Worm (Caenorhabditis elegans) whole organism, L2 larva: ENCODE data around the gene rhr-2.
A peak's percentile ranks its signal among the peaks of the same experiment; 100 is the strongest.

Experiments used
- C34F6.9 ChIP-seq: fragments of 150-350 bp; optimal IDR thresholded peaks from 2 replicates; lab custom pipeline; 2014; ENCODE audit warnings: missing biosample characterization, missing genetic modification characterization
- F13H6.1 ChIP-seq: sonication (generic microtip); optimal IDR thresholded peaks from 2 replicates; lab custom pipeline; 2016; ENCODE audit warnings: missing genetic modification characterization, missing compliant biosample characterization
- R02D3.7 ChIP-seq: fragments of 150-350 bp; optimal IDR thresholded peaks from 2 replicates; lab custom pipeline; 2014; ENCODE audit warnings: missing biosample characterization, missing genetic modification characterization
- Y55F3AM.14 ChIP-seq: fragments of 200-800 bp; sonication (Bioruptor generic); optimal IDR thresholded peaks from 2 replicates; lab custom pipeline; 2018; ENCODE audit warnings: mild to moderate bottlenecking, missing genetic modification characterization, missing compliant biosample characterization
- aly-2 ChIP-seq: fragments of 150-350 bp; optimal IDR thresholded peaks from 2 replicates; lab custom pipeline; 2014; ENCODE audit warnings: missing biosample characterization, missing genetic modification characterization
- ama-1 ChIP-seq: fragments of 150-350 bp; optimal IDR thresholded peaks from 2 replicates; lab custom pipeline; 2018; ENCODE audit warnings: inconsistent platforms
- blmp-1 ChIP-seq: sonication (generic microtip); optimal IDR thresholded peaks from 2 replicates; lab custom pipeline; 2017; ENCODE audit warnings: missing genetic modification characterization, mild to moderate bottlenecking, missing compliant biosample characterization, antibody characterized with exemption, moderate library complexity; ENCODE audit not compliant: insufficient read depth
- ceh-16 ChIP-seq: fragments of 150-350 bp; optimal IDR thresholded peaks from 2 replicates; lab custom pipeline; 2014; ENCODE audit warnings: missing biosample characterization, missing genetic modification characterization
- ceh-82 ChIP-seq: fragments of 150-350 bp; optimal IDR thresholded peaks from 2 replicates; lab custom pipeline; 2014; ENCODE audit warnings: missing biosample characterization, missing genetic modification characterization
- crh-2 ChIP-seq: sonication (generic microtip); optimal IDR thresholded peaks from 2 replicates; lab custom pipeline; 2017; ENCODE audit warnings: missing biosample characterization, missing genetic modification characterization
- dmd-4 ChIP-seq: sonication (generic microtip); optimal IDR thresholded peaks from 2 replicates; lab custom pipeline; 2017; ENCODE audit warnings: missing biosample characterization, missing genetic modification characterization
- egl-27 ChIP-seq: sonication (generic microtip); optimal IDR thresholded peaks from 3 replicates; lab custom pipeline; 2017; ENCODE audit warnings: missing biosample characterization, missing genetic modification reagents, missing genetic modification characterization
- elt-3 ChIP-seq: sonication (generic microtip); optimal IDR thresholded peaks from 2 replicates; lab custom pipeline; 2017; ENCODE audit warnings: missing biosample characterization, missing genetic modification characterization
- fos-1 ChIP-seq: fragments of 150-350 bp; optimal IDR thresholded peaks from 2 replicates; lab custom pipeline; 2014; ENCODE audit warnings: missing biosample characterization, missing genetic modification characterization
- lin-11 ChIP-seq: fragments of 150-350 bp; sonication (generic microtip); optimal IDR thresholded peaks from 2 replicates; lab custom pipeline; 2014; ENCODE audit warnings: missing biosample characterization, missing genetic modification characterization, inconsistent platforms, mixed read lengths
- lin-13 ChIP-seq: fragments of 150-350 bp; optimal IDR thresholded peaks from 2 replicates; lab custom pipeline; 2014; ENCODE audit warnings: missing biosample characterization, missing genetic modification reagents, missing genetic modification characterization
- lin-39 ChIP-seq: fragments of 150-350 bp; optimal IDR thresholded peaks from 2 replicates; lab custom pipeline; 2014; ENCODE audit warnings: missing biosample characterization, missing genetic modification reagents, missing genetic modification characterization
- lsy-2 ChIP-seq, 2 experiments: fragments of 150-350 bp in 1 of 2; sonication (generic microtip) in 1 of 2; optimal IDR thresholded peaks; 2 replicates each; lab custom pipeline; 2014 to 2017; ENCODE audit warnings: missing biosample characterization in 2 of 2, missing genetic modification characterization in 2 of 2
- mab-5 ChIP-seq: fragments of 150-350 bp; optimal IDR thresholded peaks from 2 replicates; lab custom pipeline; 2014; ENCODE audit warnings: missing biosample characterization, missing genetic modification characterization
- mbf-1 ChIP-seq: sonication (generic microtip); optimal IDR thresholded peaks from 2 replicates; lab custom pipeline; 2017; ENCODE audit warnings: missing biosample characterization, missing genetic modification characterization
- nhr-10 ChIP-seq: sonication (generic microtip); optimal IDR thresholded peaks from 2 replicates; lab custom pipeline; 2017; ENCODE audit warnings: missing biosample characterization, missing genetic modification characterization
- nhr-11 ChIP-seq: fragments of 150-350 bp; optimal IDR thresholded peaks from 2 replicates; lab custom pipeline; 2014; ENCODE audit warnings: missing biosample characterization, missing genetic modification characterization
- nhr-129 ChIP-seq: fragments of 150-350 bp; optimal IDR thresholded peaks from 2 replicates; lab custom pipeline; 2014; ENCODE audit warnings: missing biosample characterization, missing genetic modification characterization
- nhr-21 ChIP-seq: fragments of 150-350 bp; optimal IDR thresholded peaks from 2 replicates; lab custom pipeline; 2014; ENCODE audit warnings: missing biosample characterization, missing genetic modification characterization
- nhr-23 ChIP-seq: fragments of 150-350 bp; optimal IDR thresholded peaks from 2 replicates; lab custom pipeline; 2014; ENCODE audit warnings: missing biosample characterization, missing genetic modification reagents, missing genetic modification characterization
- nhr-237 ChIP-seq: fragments of 150-350 bp; optimal IDR thresholded peaks from 2 replicates; lab custom pipeline; 2014; ENCODE audit warnings: missing biosample characterization, missing genetic modification characterization
- nhr-25 ChIP-seq: fragments of 150-350 bp; sonication (generic microtip); optimal IDR thresholded peaks from 3 replicates; lab custom pipeline; 2014; ENCODE audit warnings: missing biosample characterization, missing genetic modification characterization
- nhr-6 ChIP-seq: fragments of 150-350 bp; optimal IDR thresholded peaks from 2 replicates; lab custom pipeline; 2014; ENCODE audit warnings: missing biosample characterization, missing genetic modification characterization
- nhr-77 ChIP-seq: fragments of 150-350 bp; optimal IDR thresholded peaks from 2 replicates; lab custom pipeline; 2014; ENCODE audit warnings: missing biosample characterization, missing genetic modification characterization
- peb-1 ChIP-seq: fragments of 150-350 bp; optimal IDR thresholded peaks from 2 replicates; lab custom pipeline; 2014; ENCODE audit warnings: missing biosample characterization, missing genetic modification characterization
- skn-1 ChIP-seq: sonication (generic microtip); optimal IDR thresholded peaks from 2 replicates; lab custom pipeline; 2017; ENCODE audit warnings: missing biosample characterization, missing genetic modification characterization
- sma-3 ChIP-seq: sonication (generic microtip); optimal IDR thresholded peaks from 2 replicates; lab custom pipeline; 2016; ENCODE audit warnings: missing genetic modification reagents, missing genetic modification characterization, missing compliant biosample characterization
- sma-9 ChIP-seq, 2 experiments: fragments of 150-350 bp in 1 of 2; sonication (generic microtip) in 1 of 2; optimal IDR thresholded peaks; 2 replicates each; lab custom pipeline; 2014 to 2016; ENCODE audit warnings: missing genetic modification characterization in 2 of 2, mild to moderate bottlenecking in 1 of 2, missing biosample characterization in 1 of 2, missing compliant biosample characterization in 1 of 2, missing genetic modification reagents in 1 of 2, moderate library complexity in 1 of 2
- unc-39 ChIP-seq: fragments of 150-350 bp; optimal IDR thresholded peaks from 2 replicates; lab custom pipeline; 2014; ENCODE audit warnings: missing biosample characterization, missing genetic modification characterization
- unc-55 ChIP-seq: fragments of 150-350 bp; sonication (generic microtip); optimal IDR thresholded peaks from 3 replicates; lab custom pipeline; 2014; ENCODE audit warnings: missing biosample characterization, missing genetic modification reagents, missing genetic modification characterization
- unc-62 ChIP-seq: fragments of 150-350 bp; optimal IDR thresholded peaks from 2 replicates; lab custom pipeline; 2014; ENCODE audit warnings: missing biosample characterization, missing genetic modification reagents, missing genetic modification characterization
- zag-1 ChIP-seq: fragments of 150-350 bp; optimal IDR thresholded peaks from 2 replicates; lab custom pipeline; 2014; ENCODE audit warnings: missing biosample characterization, missing genetic modification characterization
- ztf-1 ChIP-seq: fragments of 200-800 bp; sonication (Bioruptor generic); conservative IDR thresholded peaks from 2 replicates; pipeline ENCODE4 v1.3.6; 2022; ENCODE audit warnings: missing genetic modification characterization, missing compliant biosample characterization
- ztf-11 ChIP-seq: sonication (generic microtip); optimal IDR thresholded peaks from 2 replicates; lab custom pipeline; 2017; ENCODE audit warnings: missing biosample characterization, missing genetic modification characterization
- ztf-4 ChIP-seq: fragments of 150-350 bp; optimal IDR thresholded peaks from 2 replicates; lab custom pipeline; 2014; ENCODE audit warnings: missing biosample characterization, missing genetic modification characterization

The rhr-2 gene

DNA sequence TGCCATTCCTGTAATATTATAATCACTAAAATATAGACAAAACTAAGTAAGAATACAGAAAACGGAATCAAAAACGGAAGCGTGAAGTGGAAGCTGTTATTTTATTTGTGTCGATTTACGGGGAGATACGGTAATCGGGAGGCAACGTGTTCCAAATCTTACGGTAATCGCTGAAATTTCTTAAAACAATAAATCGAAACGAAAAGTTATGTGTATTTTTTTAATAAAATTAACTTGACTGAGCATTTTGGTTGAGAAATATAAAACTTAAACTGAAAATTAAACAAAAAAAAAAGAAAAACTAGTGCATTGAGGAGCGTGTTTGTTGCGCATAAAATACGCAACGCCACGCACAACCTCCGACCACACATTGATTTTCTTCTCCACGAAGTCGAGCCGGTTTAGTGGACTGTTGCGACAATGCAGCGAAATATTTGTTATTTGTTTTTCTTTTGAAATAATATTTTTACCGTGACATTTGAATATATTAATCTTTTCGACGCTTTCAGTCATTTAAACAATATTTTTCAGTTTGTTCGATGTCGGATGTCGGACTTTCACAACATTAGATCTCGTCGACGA lies 34.5 kb upstream of the rhr-2 start, which contains the start of the genes F55A11.1 and syx-5 (continued):
- TF ChIP-seq ztf-4 (tag; lab: Kevin White, UChicago) (peak; percentile 34), nhr-77 (tag; lab: Kevin White, UChicago) (peak; percentile 41), unc-62 (GFP tag; lab: Kevin White, UChicago) (peak; percentile 5), sma-3 (GFP tag; lab: Kevin White, UChicago) (peak; percentile 90), egl-27 (tag; lab: Kevin White, UChicago) (peak; percentile 62), nhr-10 (tag; lab: Kevin White, UChicago) (peak; percentile 13), nhr-6 (tag; lab: Kevin White, UChicago) (peak; percentile 90), lsy-2 (tag; optimal IDR thresholded peaks at IDR 0.05; lab: Kevin White, UChicago) (peak; percentile 100), blmp-1 (tag; lab: Kevin White, UChicago) (peak; percentile 30), nhr-11 (tag; lab: Kevin White, UChicago) (no peak), nhr-129 (peak; percentile 57), R02D3.7 (tag; lab: Kevin White, UChicago) (peak; percentile 96), unc-55 (GFP tag; lab: Kevin White, UChicago) (peak; percentile 93), mbf-1 (tag; lab: Kevin White, UChicago) (peak; percentile 31), skn-1 (tag; lab: Kevin White, UChicago) (peak; percentile 57), mab-5 (tag; lab: Kevin White, UChicago) (peak; percentile 82), ceh-16 (tag; lab: Kevin White, UChicago) (no peak), F13H6.1 (tag; lab: Kevin White, UChicago) (peak; percentile 90), peb-1 (tag; lab: Kevin White, UChicago) (no peak), lin-11 (no peak), ztf-1 (no peak), lin-39 (tag; lab: Kevin White, UChicago) (no peak), nhr-237 (tag; lab: Kevin White, UChicago) (peak; percentile 61), unc-39 (no peak), aly-2 (tag; lab: Kevin White, UChicago) (no peak), crh-2 (peak; percentile 95)

DNA sequence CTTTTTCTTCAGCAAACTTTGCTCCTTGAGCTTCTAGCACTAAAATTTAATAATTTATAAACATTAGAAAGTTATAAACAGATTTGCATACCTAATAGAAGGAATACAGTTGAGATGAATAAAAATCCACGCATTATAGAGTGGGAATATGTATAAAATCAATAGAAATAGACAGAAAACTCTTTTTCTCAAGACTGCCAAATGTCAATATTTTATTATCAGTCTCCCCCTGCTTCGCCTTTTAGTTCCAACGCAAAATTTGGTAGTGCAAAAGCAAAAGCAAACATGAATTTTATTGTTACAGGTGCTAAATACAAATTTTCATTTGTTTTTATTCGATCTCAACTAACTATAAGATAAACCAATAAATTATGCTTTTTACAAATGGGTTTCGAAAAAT lies 32.9 kb upstream of the rhr-2 start, which contains the start of gene T04F3.4:
Gene T04F3.4, minus strand, starts transcription at position 187 of the 400 bp plus-strand sequence.
- TF ChIP-seq ztf-11 (tag; lab: Kevin White, UChicago) (no peak), unc-62 (GFP tag; lab: Kevin White, UChicago) (no peak), lin-13 (GFP tag; lab: Kevin White, UChicago) (no peak), Y55F3AM.14 (no peak), nhr-21 (tag; lab: Kevin White, UChicago) (no peak), lsy-2 (tag; optimal IDR thresholded peaks at IDR 0.05; lab: Kevin White, UChicago) (peak in 1 of 2 experiments; percentile 22)

DNA sequence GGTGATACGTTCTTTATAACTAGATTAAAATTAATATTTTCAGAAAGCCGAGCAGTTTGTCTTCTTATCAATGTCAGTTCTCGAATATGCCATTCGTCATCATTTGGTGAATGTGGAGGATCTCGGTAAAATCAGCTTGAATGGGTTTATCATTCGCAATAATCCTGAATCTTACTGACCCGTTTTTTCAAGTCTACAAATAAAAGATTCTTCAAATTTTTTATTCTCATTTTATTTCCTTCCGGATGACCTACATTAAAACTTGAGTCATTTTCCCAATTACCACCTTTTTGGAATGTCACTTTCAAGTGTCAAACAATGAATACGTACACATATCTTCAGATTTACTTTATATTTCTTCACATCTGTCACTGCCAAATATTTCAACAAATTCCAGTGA lies 30.4 kb upstream of the rhr-2 start, which contains the start of gene T04F3.5:
Gene T04F3.5, plus strand, starts transcription at position 301 of the 400 bp plus-strand sequence.
- TF ChIP-seq ama-1 (lab: Kevin White, UChicago): no peak
- TF ChIP-seq ztf-4 (tag; lab: Kevin White, UChicago): no peak
- no peak for TF ChIP-seq mbf-1 (tag; lab: Kevin White, UChicago)
- TF ChIP-seq nhr-237 (tag; lab: Kevin White, UChicago): no peak
- TF ChIP-seq zag-1 (tag; lab: Kevin White, UChicago): no peak
- no peak for TF ChIP-seq lsy-2 (tag; optimal IDR thresholded peaks at IDR 0.05; lab: Kevin White, UChicago)
- TF ChIP-seq sma-9 (GFP tag; optimal IDR thresholded peaks at IDR 0.05; lab: Kevin White, UChicago): no peak
- no peak for TF ChIP-seq sma-9 (tag; optimal IDR thresholded peaks at IDR 0.05; lab: Kevin White, UChicago)
- no peak for TF ChIP-seq crh-2
- TF ChIP-seq mab-5 (tag; lab: Kevin White, UChicago): no peak

DNA sequence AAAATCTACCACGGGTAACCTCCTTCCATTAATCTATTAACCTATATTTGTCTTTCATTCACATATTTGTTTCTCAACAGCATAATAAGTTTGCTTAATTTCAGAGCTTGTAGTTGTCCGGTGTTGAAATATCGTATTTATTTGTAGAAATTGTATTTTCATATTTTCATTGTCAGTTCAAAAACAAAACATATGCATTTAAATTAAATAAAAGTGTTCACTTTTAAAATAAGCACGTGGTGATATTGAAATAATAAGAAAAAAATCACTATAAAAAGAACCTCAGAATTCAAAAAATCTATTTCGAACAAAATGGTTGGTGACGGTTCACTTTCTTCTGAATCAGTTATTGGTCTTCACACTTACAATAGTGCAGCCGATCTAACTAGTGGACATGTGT lies 28.7 kb upstream of the rhr-2 start, which contains the start of gene T04F3.3:
Gene T04F3.3, plus strand, starts transcription at position 301 of the 400 bp plus-strand sequence.
- no peak for TF ChIP-seq nhr-23 (tag; lab: Kevin White, UChicago)
- TF ChIP-seq lin-11: no peak
- TF ChIP-seq lin-13 (GFP tag; lab: Kevin White, UChicago): no peak
- no peak for TF ChIP-seq C34F6.9
- no peak for TF ChIP-seq blmp-1 (tag; lab: Kevin White, UChicago)
- TF ChIP-seq elt-3 (tag; lab: Kevin White, UChicago): no peak
- TF ChIP-seq ceh-82 (tag; lab: Kevin White, UChicago): no peak
- no peak for TF ChIP-seq ztf-1
- TF ChIP-seq nhr-25 (tag; lab: Kevin White, UChicago): no peak
- TF ChIP-seq unc-62 (GFP tag; lab: Kevin White, UChicago): no peak
- no peak for TF ChIP-seq F13H6.1 (tag; lab: Kevin White, UChicago)
- TF ChIP-seq fos-1 (tag; lab: Kevin White, UChicago): no peak
- TF ChIP-seq dmd-4: no peak
